Worm (Caenorhabditis elegans) whole organism, late embryonic: Measurements from ENCODE around the gene srlf-7.

Experiments used
- C08G9.2 ChIP-seq: sonication (generic microtip); optimal IDR thresholded peaks from 2 replicates; lab custom pipeline; 2016; ENCODE audit warnings: mild to moderate bottlenecking, missing genetic modification characterization, moderate library complexity, missing compliant biosample characterization
- C38D4.7 ChIP-seq: fragments of 200-800 bp; sonication (Bioruptor generic); optimal IDR thresholded peaks from 2 replicates; lab custom pipeline; 2018; ENCODE audit warnings: mild to moderate bottlenecking, missing genetic modification characterization, moderate library complexity, missing compliant biosample characterization
- F13H6.1 ChIP-seq: sonication (generic microtip); optimal IDR thresholded peaks from 2 replicates; lab custom pipeline; 2016; ENCODE audit warnings: missing genetic modification characterization, missing compliant biosample characterization
- K09A11.1 ChIP-seq: sonication (generic microtip); optimal IDR thresholded peaks from 2 replicates; lab custom pipeline; 2017; ENCODE audit warnings: antibody characterized with exemption, mild to moderate bottlenecking, missing genetic modification characterization, missing compliant biosample characterization; ENCODE audit not compliant: insufficient read depth
- Y22D7AL.16 ChIP-seq: sonication (generic microtip); optimal IDR thresholded peaks from 2 replicates; lab custom pipeline; 2016; ENCODE audit warnings: missing genetic modification characterization, missing compliant biosample characterization
- ahr-1 ChIP-seq: sonication (generic microtip); optimal IDR thresholded peaks from 2 replicates; lab custom pipeline; 2016; ENCODE audit warnings: missing genetic modification characterization, missing compliant biosample characterization
- ama-1 ChIP-seq: fragments of 150-350 bp; optimal IDR thresholded peaks from 2 replicates; lab custom pipeline; 2014
- ceh-24 ChIP-seq: sonication (generic microtip); optimal IDR thresholded peaks from 2 replicates; lab custom pipeline; 2016; ENCODE audit warnings: mild to moderate bottlenecking, missing genetic modification characterization, missing compliant biosample characterization
- ceh-45 ChIP-seq: fragments of 200-800 bp; sonication (Bioruptor generic); IDR thresholded peaks from 2 replicates; pipeline ENCODE4 v1.3.6; 2022; ENCODE audit warnings: missing genetic modification reagents, missing genetic modification characterization, missing compliant biosample characterization
- ceh-48 ChIP-seq: sonication (generic microtip); optimal IDR thresholded peaks from 2 replicates; lab custom pipeline; 2016; ENCODE audit warnings: missing genetic modification characterization, inconsistent platforms, missing compliant biosample characterization
- dve-1 ChIP-seq: sonication (generic microtip); optimal IDR thresholded peaks from 2 replicates; lab custom pipeline; 2017; ENCODE audit warnings: antibody characterized with exemption, mild to moderate bottlenecking, missing genetic modification characterization, missing compliant biosample characterization
- elt-2 ChIP-seq: sonication (generic microtip); optimal IDR thresholded peaks from 2 replicates; lab custom pipeline; 2016; ENCODE audit warnings: missing genetic modification reagents, missing genetic modification characterization, missing compliant biosample characterization
- ets-4 ChIP-seq: sonication (generic microtip); optimal IDR thresholded peaks from 2 replicates; lab custom pipeline; 2016; ENCODE audit warnings: missing genetic modification characterization, missing compliant biosample characterization
- eyg-1 ChIP-seq: sonication (generic microtip); optimal IDR thresholded peaks from 2 replicates; lab custom pipeline; 2016; ENCODE audit warnings: missing genotype, missing genetic modification characterization, missing compliant biosample characterization
- fax-1 ChIP-seq: sonication (generic microtip); optimal IDR thresholded peaks from 2 replicates; lab custom pipeline; 2016; ENCODE audit warnings: missing genotype, missing genetic modification characterization, missing compliant biosample characterization
- fkh-10 ChIP-seq: fragments of 150-350 bp; optimal IDR thresholded peaks from 2 replicates; lab custom pipeline; 2014; ENCODE audit warnings: missing biosample characterization, missing genetic modification reagents, missing genetic modification characterization
- gmeb-2 ChIP-seq: sonication (generic microtip); optimal IDR thresholded peaks from 2 replicates; lab custom pipeline; 2016; ENCODE audit warnings: missing genetic modification characterization, inconsistent platforms, missing compliant biosample characterization
- hlh-15 ChIP-seq: sonication (generic microtip); optimal IDR thresholded peaks from 2 replicates; lab custom pipeline; 2016; ENCODE audit warnings: missing genetic modification characterization, missing compliant biosample characterization
- hlh-6 ChIP-seq: sonication (generic microtip); optimal IDR thresholded peaks from 2 replicates; lab custom pipeline; 2016; ENCODE audit warnings: missing genotype, missing genetic modification characterization, missing compliant biosample characterization
- lim-6 ChIP-seq: sonication (generic microtip); optimal IDR thresholded peaks from 2 replicates; lab custom pipeline; 2016; ENCODE audit warnings: missing genetic modification characterization, missing compliant biosample characterization
- lin-11 ChIP-seq: fragments of 200-800 bp; sonication (Bioruptor generic); optimal IDR thresholded peaks from 2 replicates; lab custom pipeline; 2018; ENCODE audit warnings: mild to moderate bottlenecking, missing genetic modification characterization, missing compliant biosample characterization
- madf-2 ChIP-seq: sonication (generic microtip); optimal IDR thresholded peaks from 2 replicates; lab custom pipeline; 2017; ENCODE audit warnings: missing genetic modification characterization, missing compliant biosample characterization
- pat-9 ChIP-seq: fragments of 200-800 bp; sonication (Bioruptor generic); optimal IDR thresholded peaks from 2 replicates; lab custom pipeline; 2018; ENCODE audit warnings: mild to moderate bottlenecking, missing genetic modification characterization, moderate library complexity, missing compliant biosample characterization
- pha-2 ChIP-seq: sonication (generic microtip); optimal IDR thresholded peaks from 2 replicates; lab custom pipeline; 2017; ENCODE audit warnings: mild to moderate bottlenecking, missing genetic modification characterization, missing compliant biosample characterization
- pha-4 ChIP-seq: fragments of 150-350 bp; optimal IDR thresholded peaks from 2 replicates; lab custom pipeline; 2018; ENCODE audit warnings: missing biosample characterization, missing genetic modification reagents, missing genetic modification characterization
- pqm-1 ChIP-seq: sonication (generic microtip); optimal IDR thresholded peaks from 2 replicates; lab custom pipeline; 2016; ENCODE audit warnings: missing genetic modification characterization, missing compliant biosample characterization
- sdc-2 ChIP-seq: sonication (generic microtip); optimal IDR thresholded peaks from 2 replicates; lab custom pipeline; 2016; ENCODE audit warnings: missing genotype, missing genetic modification characterization, missing compliant biosample characterization
- sox-2 ChIP-seq: fragments of 200-800 bp; sonication (Bioruptor generic); IDR thresholded peaks from 2 replicates; pipeline ENCODE4 v1.3.6; 2022; ENCODE audit warnings: missing genetic modification reagents, missing genetic modification characterization, missing compliant biosample characterization
- syd-9 ChIP-seq: sonication (generic microtip); optimal IDR thresholded peaks from 2 replicates; lab custom pipeline; 2016; ENCODE audit warnings: mild to moderate bottlenecking, missing genetic modification characterization, moderate library complexity, missing compliant biosample characterization
- ttx-3 ChIP-seq: sonication (generic microtip); optimal IDR thresholded peaks from 2 replicates; lab custom pipeline; 2016; ENCODE audit warnings: missing genetic modification reagents, missing genetic modification characterization, missing compliant biosample characterization
- unc-3 ChIP-seq, 2 experiments: fragments of 200-800 bp in 1 of 2; sonication (Bioruptor generic) in 1 of 2; sonication (generic microtip) in 1 of 2; conservative IDR thresholded peaks in 1 of 2; optimal IDR thresholded peaks in 1 of 2; 2 replicates each; pipeline versions ENCODE4 v1.3.6 to Lab custom; 2016 to 2022; ENCODE audit warnings: missing compliant biosample characterization in 2 of 2, missing genetic modification characterization in 2 of 2, missing genetic modification reagents in 1 of 2
- unc-42 ChIP-seq: sonication (generic microtip); optimal IDR thresholded peaks from 2 replicates; lab custom pipeline; 2016; ENCODE audit warnings: missing genotype, missing genetic modification characterization, missing compliant biosample characterization
- unc-86 ChIP-seq: sonication (generic microtip); optimal IDR thresholded peaks from 2 replicates; lab custom pipeline; 2016; ENCODE audit warnings: missing genetic modification characterization, missing compliant biosample characterization

The srlf-7 gene

ce11 chrIV:7173489-7173888 lies 15.6 kb upstream of the srlf-7 start, which contains the start of gene str-1:
Gene str-1 (plus strand): TSS chrIV:7173789.
- no peak for TF ChIP-seq pat-9 (tag; lab: Kevin White, UChicago)
- no peak for TF ChIP-seq ceh-24
- no peak for TF ChIP-seq ceh-48 (tag; lab: Kevin White, UChicago)
- TF ChIP-seq ama-1 (lab: Kevin White, UChicago) = no peak
- no peak for TF ChIP-seq ceh-45
- no peak for TF ChIP-seq unc-3 (GFP tag; conservative IDR thresholded peaks at IDR 0.05; lab: Robert Waterston, UW)
- no peak for TF ChIP-seq unc-3 (tag; optimal IDR thresholded peaks at IDR 0.05; lab: Kevin White, UChicago)
- no peak for TF ChIP-seq pha-2

- TF ChIP-seq C38D4.7 (GFP tag; lab: Kevin White, UChicago) (no peak), ahr-1 (tag; lab: Kevin White, UChicago) (no peak), pha-4 (tag; lab: Kevin White, UChicago) (no peak), Y22D7AL.16 (no peak), C08G9.2 (tag; lab: Kevin White, UChicago) (no peak)
These were observed 13.7 kb upstream of the srlf-7 start, which contains the start of gene C42D4.19 for ce11 chrIV:7175346-7175745. Gene C42D4.19 (plus strand): TSS chrIV:7175646.

ce11 chrIV:7176887-7177286 lies 12.2 kb upstream of the srlf-7 start, which contains the start of gene str-44:
Gene str-44 (plus strand): TSS chrIV:7177187.
- TF ChIP-seq C08G9.2 (tag; lab: Kevin White, UChicago) (no peak), sox-2 (GFP tag; lab: Robert Waterston, UW) (no peak), elt-2 (tag; lab: Kevin White, UChicago) (no peak), ets-4 (tag; lab: Kevin White, UChicago) (no peak), Y22D7AL.16 (no peak), unc-86 (no peak), F13H6.1 (tag; lab: Kevin White, UChicago) (no peak), madf-2 (tag; lab: Kevin White, UChicago) (no peak), fax-1 (tag; lab: Kevin White, UChicago) (no peak), lin-11 (tag; lab: Kevin White, UChicago) (no peak), eyg-1 (tag; lab: Kevin White, UChicago) (no peak), sdc-2 (tag; lab: Kevin White, UChicago) (no peak)

ce11 chrIV:7178942-7179341 lies 10.1 kb upstream of the srlf-7 start, which contains the start of gene C42D4.3:
Gene C42D4.3 (plus strand): TSS chrIV:7179239.
- no peak for TF ChIP-seq dve-1 (tag; lab: Kevin White, UChicago)
- TF ChIP-seq K09A11.1 = no peak
- TF ChIP-seq elt-2 (tag; lab: Kevin White, UChicago) = no peak
- TF ChIP-seq, all 69 proteins: peak for 0

ce11 chrIV:7180304-7180703 lies 8.8 kb upstream of the srlf-7 start, which contains the start of gene cest-10:
Gene cest-10 (plus strand): TSS chrIV:7180557.
- TF ChIP-seq lim-6 (no peak), hlh-6 (tag; lab: Kevin White, UChicago) (no peak), elt-2 (tag; lab: Kevin White, UChicago) (peak; percentile 71), hlh-15 (tag; lab: Kevin White, UChicago) (no peak), pqm-1 (tag; lab: Kevin White, UChicago) (no peak), ttx-3 (no peak)

ce11 chrIV:7182818-7183217 lies 6.3 kb upstream of the srlf-7 start:
- TF ChIP-seq syd-9 (tag; lab: Kevin White, UChicago) (no peak), gmeb-2 (tag; lab: Kevin White, UChicago) (no peak), ceh-48 (tag; lab: Kevin White, UChicago) (no peak), unc-42 (tag; lab: Kevin White, UChicago) (no peak), lin-11 (tag; lab: Kevin White, UChicago) (no peak), fkh-10 (GFP tag; lab: Kevin White, UChicago) (no peak), madf-2 (tag; lab: Kevin White, UChicago) (no peak), F13H6.1 (tag; lab: Kevin White, UChicago) (no peak)
